Fruit fly (Drosophila melanogaster) whole organism, embryonic: ENCODE results near the gene CG15431.
A peak's percentile ranks its signal among the peaks of the same experiment; 100 is the strongest.

Experiments
- Aef1 ChIP-seq: fragments of 200-800 bp; sonication (Bioruptor generic); IDR thresholded peaks from 3 replicates; pipeline ENCODE4 v1.3.6; 2022; ENCODE audit warnings: missing biosample characterization, missing genetic modification characterization
- Antp ChIP-seq: fragments of 200-800 bp; sonication (Bioruptor generic); optimal IDR thresholded peaks from 3 replicates; lab custom pipeline; 2016; ENCODE audit warnings: missing biosample characterization, missing genetic modification characterization
- Atf6 ChIP-seq: fragments of 200-800 bp; sonication (Bioruptor generic); IDR thresholded peaks from 2 replicates; pipeline ENCODE4 v1.3.6; 2022; ENCODE audit warnings: missing biosample characterization, missing genetic modification characterization
- BtbVII ChIP-seq: fragments of 200-800 bp; sonication (Bioruptor generic); optimal IDR thresholded peaks from 3 replicates; lab custom pipeline; 2017; ENCODE audit warnings: missing biosample characterization, mild to moderate bottlenecking, missing genetic modification characterization
- CG10267 ChIP-seq: fragments of 200-800 bp; sonication (Bioruptor generic); optimal IDR thresholded peaks from 2 replicates; lab custom pipeline; 2018; ENCODE audit warnings: missing biosample characterization, mild to moderate bottlenecking, missing genetic modification characterization, moderate library complexity
- CG10462 ChIP-seq: fragments of 200-800 bp; sonication (Bioruptor generic); optimal IDR thresholded peaks from 2 replicates; lab custom pipeline; 2016; ENCODE audit warnings: missing biosample characterization, missing genetic modification characterization
- CG11504 ChIP-seq: fragments of 200-800 bp; sonication (Bioruptor generic); optimal IDR thresholded peaks from 3 replicates; lab custom pipeline; 2019; ENCODE audit warnings: missing biosample characterization, mild to moderate bottlenecking, missing genetic modification characterization, moderate library complexity
- CG11560 ChIP-seq: fragments of 200-800 bp; sonication (Bioruptor generic); IDR thresholded peaks from 3 replicates; pipeline ENCODE4 v1.3.6; 2022; ENCODE audit warnings: missing biosample characterization, missing genetic modification characterization
- CG12659 ChIP-seq: fragments of 200-800 bp; sonication (Bioruptor generic); optimal IDR thresholded peaks from 3 replicates; lab custom pipeline; 2017; ENCODE audit warnings: mild to moderate bottlenecking, missing biosample characterization, missing genetic modification reagents, missing genetic modification characterization
- CG17612 ChIP-seq: fragments of 200-800 bp; sonication (Bioruptor generic); IDR thresholded peaks from 2 replicates; pipeline ENCODE4 v1.3.6; 2022; ENCODE audit warnings: missing biosample characterization, missing genetic modification characterization
- CG18476 ChIP-seq: fragments of 200-800 bp; sonication (Bioruptor generic); optimal IDR thresholded peaks from 2 replicates; lab custom pipeline; 2016; ENCODE audit warnings: missing biosample characterization, mild to moderate bottlenecking, missing genetic modification characterization
- CG2129 ChIP-seq: fragments of 200-800 bp; sonication (Bioruptor generic); IDR thresholded peaks from 2 replicates; pipeline ENCODE4 v1.3.6; 2022; ENCODE audit warnings: missing biosample characterization, missing genetic modification characterization; ENCODE audit not compliant: partially characterized antibody
- CG2712 ChIP-seq: fragments of 200-800 bp; optimal IDR thresholded peaks from 3 replicates; lab custom pipeline; 2019; ENCODE audit warnings: missing biosample characterization, mild to moderate bottlenecking, missing genetic modification characterization, moderate library complexity
- CG34376 ChIP-seq: fragments of 200-800 bp; sonication (Bioruptor generic); optimal IDR thresholded peaks from 2 replicates; lab custom pipeline; 2018; ENCODE audit warnings: missing biosample characterization, mild to moderate bottlenecking, missing genetic modification characterization
- CG34422 ChIP-seq: fragments of 200-800 bp; sonication (Bioruptor generic); IDR thresholded peaks from 3 replicates; pipeline ENCODE4 v1.3.6; 2022; ENCODE audit warnings: missing biosample characterization, missing genetic modification characterization
- CG43689 ChIP-seq: fragments of 200-800 bp; sonication (Bioruptor generic); IDR thresholded peaks from 2 replicates; pipeline ENCODE4 v1.3.6; 2022; ENCODE audit warnings: missing biosample characterization, missing genetic modification characterization
- CG5180 ChIP-seq: fragments of 200-800 bp; sonication (Bioruptor generic); optimal IDR thresholded peaks from 3 replicates; lab custom pipeline; 2017; ENCODE audit warnings: missing biosample characterization, missing genetic modification characterization, mild to moderate bottlenecking, moderate library complexity, missing genetic modification reagents
- CG6689 ChIP-seq: fragments of 200-800 bp; sonication (Bioruptor generic); IDR thresholded peaks from 2 replicates; pipeline ENCODE4 v1.3.6; 2022; ENCODE audit warnings: missing biosample characterization, missing genetic modification characterization
- CG8290 ChIP-seq, 3 experiments: fragments of 200-800 bp; sonication (Bioruptor generic); optimal IDR thresholded peaks; 2 replicates each; lab custom pipeline; 2016 to 2019; ENCODE audit warnings: missing biosample characterization in 3 of 3, missing genetic modification characterization in 3 of 3, mild to moderate bottlenecking in 2 of 3, moderate library complexity in 1 of 3
- CTCF ChIP-seq: fragments of 200-800 bp; sonication (Bioruptor generic); optimal IDR thresholded peaks from 2 replicates; lab custom pipeline; 2017; ENCODE audit warnings: missing biosample characterization, mild to moderate bottlenecking, missing genetic modification characterization, moderate library complexity
- Dll ChIP-seq: fragments of 200-800 bp; sonication (Bioruptor generic); IDR thresholded peaks from 4 replicates; pipeline ENCODE4 v1.3.6; 2022; ENCODE audit warnings: missing biosample characterization, missing genetic modification characterization; ENCODE audit not compliant: partially characterized antibody
- Drgx ChIP-seq: fragments of 200-800 bp; sonication (Bioruptor generic); IDR thresholded peaks from 2 replicates; pipeline ENCODE4 v1.3.6; 2022; ENCODE audit warnings: missing biosample characterization, missing genetic modification characterization
- GATAe ChIP-seq: fragments of 200-800 bp; sonication (Bioruptor generic); conservative IDR thresholded peaks from 2 replicates; pipeline ENCODE4 v1.3.6; 2022; ENCODE audit warnings: missing biosample characterization, missing genetic modification characterization
- H15 ChIP-seq: fragments of 200-800 bp; sonication (Bioruptor generic); IDR thresholded peaks from 3 replicates; pipeline ENCODE4 v1.3.6; 2022; ENCODE audit warnings: missing biosample characterization, missing genetic modification characterization
- Jarid2 ChIP-seq: fragments of 200-800 bp; sonication (Bioruptor generic); optimal IDR thresholded peaks from 3 replicates; lab custom pipeline; 2017; ENCODE audit warnings: mild to moderate bottlenecking, missing biosample characterization, missing genetic modification reagents, missing genetic modification characterization
- Lpt ChIP-seq: fragments of >200 bp; optimal IDR thresholded peaks from 2 replicates; lab custom pipeline; 2018; ENCODE audit warnings: missing biosample characterization, missing genetic modification characterization
- MBD-R2 ChIP-seq: fragments of 200-800 bp; sonication (Bioruptor generic); IDR thresholded peaks from 2 replicates; pipeline ENCODE4 v1.3.6; 2022; ENCODE audit warnings: missing biosample characterization, missing genetic modification characterization
- Pdp1 ChIP-seq, 2 experiments: fragments of 200-800 bp; sonication (Bioruptor generic); optimal IDR thresholded peaks; 3 replicates each; lab custom pipeline; 2016; ENCODE audit warnings: missing biosample characterization in 2 of 2, missing genetic modification characterization in 2 of 2, mild to moderate bottlenecking in 1 of 2, moderate library complexity in 1 of 2
- Sin3A ChIP-seq: fragments of >200 bp; optimal IDR thresholded peaks from 2 replicates; lab custom pipeline; 2018
- Usf ChIP-seq: fragments of 200-800 bp; sonication (Bioruptor generic); optimal IDR thresholded peaks from 2 replicates; lab custom pipeline; 2017; ENCODE audit warnings: missing genotype, missing biosample characterization, missing genetic modification characterization
- Vsx1 ChIP-seq: fragments of 200-800 bp; sonication (Bioruptor generic); optimal IDR thresholded peaks from 2 replicates; lab custom pipeline; 2017; ENCODE audit warnings: missing biosample characterization, mild to moderate bottlenecking, missing genetic modification characterization, missing genetic modification reagents
- al ChIP-seq: fragments of 200-800 bp; sonication (Bioruptor generic); IDR thresholded peaks from 2 replicates; pipeline ENCODE4 v1.3.6; 2022; ENCODE audit warnings: missing biosample characterization, missing genetic modification characterization
- cato ChIP-seq: fragments of 200-800 bp; sonication (Bioruptor generic); optimal IDR thresholded peaks from 2 replicates; lab custom pipeline; 2016; ENCODE audit warnings: missing biosample characterization, missing genetic modification characterization, borderline replicate concordance
- caup ChIP-seq: fragments of 200-800 bp; sonication (Bioruptor generic); optimal IDR thresholded peaks from 3 replicates; lab custom pipeline; 2017; ENCODE audit warnings: missing biosample characterization, mild to moderate bottlenecking, missing genetic modification characterization, moderate library complexity; ENCODE audit not compliant: severe bottlenecking
- chinmo ChIP-seq: fragments of 200-800 bp; sonication (Bioruptor generic); IDR thresholded peaks from 4 replicates; pipeline ENCODE4 v1.3.6; 2022; ENCODE audit warnings: missing biosample characterization, missing genetic modification characterization; ENCODE audit not compliant: partially characterized antibody
- corto ChIP-seq: fragments of 200-800 bp; sonication (Bioruptor generic); optimal IDR thresholded peaks from 2 replicates; lab custom pipeline; 2016; ENCODE audit warnings: missing biosample characterization, mild to moderate bottlenecking, missing genetic modification characterization, moderate library complexity
- ems ChIP-seq: fragments of 200-800 bp; sonication (Bioruptor generic); optimal IDR thresholded peaks from 3 replicates; lab custom pipeline; 2016; ENCODE audit warnings: missing biosample characterization, missing genetic modification characterization
- fd102C ChIP-seq: fragments of 200-800 bp; sonication (Bioruptor generic); optimal IDR thresholded peaks from 2 replicates; lab custom pipeline; 2018; ENCODE audit warnings: missing biosample characterization, mild to moderate bottlenecking, missing genetic modification characterization, moderate library complexity
- gem ChIP-seq: fragments of 200-800 bp; sonication (Bioruptor generic); optimal IDR thresholded peaks from 2 replicates; lab custom pipeline; 2019; ENCODE audit warnings: missing biosample characterization, mild to moderate bottlenecking, missing genetic modification characterization, moderate library complexity
- gfzf ChIP-seq: fragments of 200-800 bp; sonication (Bioruptor generic); optimal IDR thresholded peaks from 2 replicates; lab custom pipeline; 2016; ENCODE audit warnings: missing biosample characterization, mild to moderate bottlenecking, missing genetic modification characterization, moderate library complexity
- gsb ChIP-seq: fragments of 200-800 bp; sonication (Bioruptor generic); IDR thresholded peaks from 2 replicates; pipeline ENCODE4 v1.3.6; 2022; ENCODE audit warnings: missing biosample characterization, missing genetic modification characterization
- h ChIP-seq: fragments of >200 bp; optimal IDR thresholded peaks from 2 replicates; lab custom pipeline; 2017
- hbn ChIP-seq: fragments of 200-800 bp; sonication (Bioruptor generic); IDR thresholded peaks from 2 replicates; pipeline ENCODE4 v1.3.6; 2022; ENCODE audit warnings: missing biosample characterization, missing genetic modification characterization; ENCODE audit not compliant: partially characterized antibody
- lilli ChIP-seq: fragments of 200-800 bp; sonication (Bioruptor generic); optimal IDR thresholded peaks from 3 replicates; lab custom pipeline; 2016; ENCODE audit warnings: missing biosample characterization, missing genetic modification characterization
- pfk ChIP-seq: fragments of 200-800 bp; sonication (Bioruptor generic); optimal IDR thresholded peaks from 2 replicates; lab custom pipeline; 2018; ENCODE audit warnings: missing biosample characterization, mild to moderate bottlenecking, missing genetic modification characterization, moderate library complexity
- sens-2 ChIP-seq: fragments of 200-800 bp; sonication (Bioruptor generic); IDR thresholded peaks from 2 replicates; pipeline ENCODE4 v1.3.6; 2022; ENCODE audit warnings: missing biosample characterization, missing genetic modification characterization
- sisA ChIP-seq: fragments of 200-800 bp; sonication (Bioruptor generic); IDR thresholded peaks from 2 replicates; pipeline ENCODE4 v1.3.6; 2022; ENCODE audit warnings: missing biosample characterization, missing genetic modification characterization
- sob ChIP-seq: fragments of 200-800 bp; sonication (Bioruptor generic); IDR thresholded peaks from 2 replicates; pipeline ENCODE4 v1.3.6; 2022; ENCODE audit warnings: missing biosample characterization, missing genetic modification characterization
- tna ChIP-seq: fragments of 200-800 bp; sonication (Bioruptor generic); IDR thresholded peaks from 2 replicates; pipeline ENCODE4 v1.3.6; 2022; ENCODE audit warnings: missing biosample characterization, missing genetic modification characterization; ENCODE audit not compliant: partially characterized antibody
- trh ChIP-seq: fragments of 200-800 bp; sonication (Bioruptor generic); optimal IDR thresholded peaks from 2 replicates; lab custom pipeline; 2016; ENCODE audit warnings: missing biosample characterization, missing genetic modification characterization
- unc-4 ChIP-seq: fragments of 200-800 bp; sonication (Bioruptor generic); IDR thresholded peaks from 2 replicates; pipeline ENCODE4 v1.3.6; 2022; ENCODE audit warnings: missing biosample characterization, missing genetic modification characterization; ENCODE audit not compliant: partially characterized antibody

CG15431 gene

dm6 chr2L:4444457-4444856, 3.4 kb upstream of the CG15431 start, which contains the start of the genes morgue and Elp3 (continued):
- no peak for TF ChIP-seq cato (GFP tag; lab: Kevin White, UChicago)
- TF ChIP-seq chinmo (GFP tag; lab: Robert Waterston, UW) = 0 out of 4 replicates have a peak, but pooled peaks have one; percentile 61
- no peak for TF ChIP-seq sens-2 (GFP tag; lab: Robert Waterston, UW)
- TF ChIP-seq H15 (GFP tag; lab: Robert Waterston, UW) = no peak
- no peak for TF ChIP-seq sisA (GFP tag; lab: Robert Waterston, UW)
- no peak for TF ChIP-seq h (lab: Kevin White, UChicago)
- no peak for TF ChIP-seq pfk
- peak; percentile 51 for TF ChIP-seq hbn (GFP tag; lab: Robert Waterston, UW)
- no peak for TF ChIP-seq CG5180 (GFP tag; lab: Kevin White, UChicago)
- no peak for TF ChIP-seq CG10462 (GFP tag; lab: Kevin White, UChicago)
- TF ChIP-seq gem (tag; lab: Kevin White, UChicago) = no peak
- peak; percentile 1 for TF ChIP-seq CG2712 (tag; lab: Kevin White, UChicago)
- TF ChIP-seq CG34422 (GFP tag; lab: Robert Waterston, UW) = no peak; the same call in 2 of the 3 replicates
- no peak for TF ChIP-seq Atf6
- TF ChIP-seq fd102C = no peak
- no peak for TF ChIP-seq caup
- TF ChIP-seq Usf (GFP tag; lab: Kevin White, UChicago) = no peak
- TF ChIP-seq CG34376 (GFP tag; lab: Kevin White, UChicago) = no peak
- no peak for TF ChIP-seq CG11504 (tag; lab: Kevin White, UChicago)
- TF ChIP-seq Antp (GFP tag; lab: Kevin White, UChicago) = no peak
- no peak for TF ChIP-seq CG8290 (GFP tag; optimal IDR thresholded peaks at IDR 0.05; lab: Kevin White, UChicago)
- peak in 1 of 2 experiments; percentile 50 for TF ChIP-seq CG8290 (tag; optimal IDR thresholded peaks at IDR 0.05; lab: Kevin White, UChicago)
- TF ChIP-seq CG10267 (tag; lab: Kevin White, UChicago) = peak; percentile 56
- peak; percentile 56 for TF ChIP-seq unc-4
- no peak for TF ChIP-seq CG43689 (GFP tag; lab: Robert Waterston, UW)
- TF ChIP-seq ems (GFP tag; lab: Kevin White, UChicago) = no peak
- no peak for TF ChIP-seq BtbVII (GFP tag; lab: Kevin White, UChicago)
- peak; percentile 65; the same call in 2 of the 4 replicates for TF ChIP-seq Dll (GFP tag; lab: Robert Waterston, UW)
- peak; percentile 49 for TF ChIP-seq CG12659 (GFP tag; lab: Kevin White, UChicago)
- TF ChIP-seq al (GFP tag; lab: Robert Waterston, UW) = no peak
- peak; percentile 84 for TF ChIP-seq MBD-R2 (GFP tag; lab: Robert Waterston, UW)
- no peak for TF ChIP-seq CTCF
- TF ChIP-seq Aef1 (GFP tag; lab: Robert Waterston, UW) = no peak
- no peak for TF ChIP-seq CG18476
- TF ChIP-seq gsb (GFP tag; lab: Robert Waterston, UW) = no peak
- no peak for TF ChIP-seq Lpt (GFP tag; lab: Kevin White, UChicago)
- no peak for TF ChIP-seq CG17612 (GFP tag; lab: Robert Waterston, UW)
- TF ChIP-seq Drgx = no peak
- peak; percentile 53 for TF ChIP-seq Sin3A (lab: Kevin White, UChicago)
- TF ChIP-seq CG11560 = peak; percentile 60; the same call in 1 of the 3 replicates
- no peak for TF ChIP-seq CG6689 (GFP tag; lab: Robert Waterston, UW)
- no peak for TF ChIP-seq lilli
- no peak for TF ChIP-seq sob
- TF ChIP-seq GATAe (GFP tag; lab: Robert Waterston, UW) = no peak
- no peak for TF ChIP-seq CG2129
- peak in 1 of 2 experiments; percentile 30 for TF ChIP-seq Pdp1 (GFP tag; optimal IDR thresholded peaks at IDR 0.05; lab: Kevin White, UChicago)
- no peak for TF ChIP-seq Vsx1 (GFP tag; lab: Kevin White, UChicago)
- no peak for TF ChIP-seq Jarid2 (GFP tag; lab: Kevin White, UChicago)
- no peak for TF ChIP-seq trh (GFP tag; lab: Kevin White, UChicago)
- TF ChIP-seq corto (GFP tag; lab: Kevin White, UChicago) = no peak
- peak; percentile 81 for TF ChIP-seq gfzf (GFP tag; lab: Kevin White, UChicago)
- TF ChIP-seq tna (GFP tag; lab: Robert Waterston, UW) = peak; percentile 83
